Worm (Caenorhabditis elegans) whole organism, L3 larva: Measurements from ENCODE around the gene F09F9.1.

Source experiments
- ZK546.5 ChIP-seq: sonication (generic microtip); optimal IDR thresholded peaks from 2 replicates; lab custom pipeline; 2017; ENCODE audit warnings: missing biosample characterization, missing genetic modification characterization
- aly-2 ChIP-seq: fragments of 150-350 bp; optimal IDR thresholded peaks from 2 replicates; lab custom pipeline; 2014; ENCODE audit warnings: missing biosample characterization, missing genetic modification characterization
- ama-1 ChIP-seq: fragments of 150-350 bp; optimal IDR thresholded peaks from 2 replicates; lab custom pipeline; 2018
- ceh-16 ChIP-seq: sonication (generic microtip); optimal IDR thresholded peaks from 2 replicates; lab custom pipeline; 2017; ENCODE audit warnings: missing biosample characterization, missing genetic modification characterization
- ceh-28 ChIP-seq: fragments of 150-350 bp; optimal IDR thresholded peaks from 2 replicates; lab custom pipeline; 2014; ENCODE audit warnings: missing biosample characterization, missing genetic modification reagents, missing genetic modification characterization
- ceh-82 ChIP-seq: fragments of 150-350 bp; optimal IDR thresholded peaks from 2 replicates; lab custom pipeline; 2014; ENCODE audit warnings: missing biosample characterization, missing genetic modification characterization
- ceh-9 ChIP-seq: sonication (generic microtip); optimal IDR thresholded peaks from 2 replicates; lab custom pipeline; 2018; ENCODE audit warnings: missing biosample characterization, missing genetic modification characterization
- daf-12 ChIP-seq: fragments of 150-350 bp; optimal IDR thresholded peaks from 2 replicates; lab custom pipeline; 2014; ENCODE audit warnings: missing biosample characterization, missing genetic modification reagents, missing genetic modification characterization
- egl-27 ChIP-seq: sonication (generic microtip); optimal IDR thresholded peaks from 4 replicates; lab custom pipeline; 2017; ENCODE audit warnings: missing biosample characterization, missing genetic modification reagents, missing genetic modification characterization
- egl-5 ChIP-seq: fragments of 150-350 bp; optimal IDR thresholded peaks from 2 replicates; lab custom pipeline; 2017; ENCODE audit warnings: missing biosample characterization, missing genetic modification reagents, missing genetic modification characterization, inconsistent platforms
- elt-1 ChIP-seq: fragments of 150-350 bp; optimal IDR thresholded peaks from 2 replicates; lab custom pipeline; 2014; ENCODE audit warnings: missing biosample characterization, missing genetic modification characterization
- elt-2 ChIP-seq: sonication (generic microtip); optimal IDR thresholded peaks from 2 replicates; lab custom pipeline; 2016; ENCODE audit warnings: missing genetic modification reagents, mild to moderate bottlenecking, missing genetic modification characterization, missing compliant biosample characterization
- elt-3 ChIP-seq, 3 experiments: fragments of 150-350 bp in 1 of 3; sonication (generic microtip) in 2 of 3; optimal IDR thresholded peaks; 2 replicates in 2 of 3; 4 replicates in 1 of 3; lab custom pipeline; 2014 to 2017; ENCODE audit warnings: missing biosample characterization in 3 of 3, missing genetic modification characterization in 3 of 3
- eor-1 ChIP-seq, 2 experiments: fragments of 150-350 bp; optimal IDR thresholded peaks; 2 replicates each; lab custom pipeline; 2014 to 2018; ENCODE audit warnings: missing biosample characterization in 2 of 2, missing genetic modification characterization in 2 of 2
- fkh-2 ChIP-seq: fragments of 150-350 bp; optimal IDR thresholded peaks from 2 replicates; lab custom pipeline; 2014; ENCODE audit warnings: missing biosample characterization, missing genetic modification reagents, missing genetic modification characterization
- fos-1 ChIP-seq: fragments of 150-350 bp; optimal IDR thresholded peaks from 2 replicates; lab custom pipeline; 2014; ENCODE audit warnings: missing biosample characterization, missing genetic modification characterization
- hmg-11 ChIP-seq: sonication (generic microtip); optimal IDR thresholded peaks from 2 replicates; lab custom pipeline; 2016; ENCODE audit warnings: missing genetic modification characterization, missing compliant biosample characterization
- jun-1 ChIP-seq: fragments of 150-350 bp; optimal IDR thresholded peaks from 2 replicates; lab custom pipeline; 2014; ENCODE audit warnings: missing biosample characterization, missing genetic modification reagents, missing genetic modification characterization
- lin-15B ChIP-seq: fragments of 150-350 bp; optimal IDR thresholded peaks from 2 replicates; lab custom pipeline; 2014; ENCODE audit warnings: missing biosample characterization, missing genetic modification characterization
- lin-39 ChIP-seq: fragments of 150-350 bp; optimal IDR thresholded peaks from 2 replicates; lab custom pipeline; 2018; ENCODE audit warnings: missing biosample characterization, missing genetic modification reagents, missing genetic modification characterization
- mdl-1 ChIP-seq: fragments of 150-350 bp; optimal IDR thresholded peaks from 2 replicates; lab custom pipeline; 2014; ENCODE audit warnings: missing biosample characterization, missing genetic modification characterization
- mml-1 ChIP-seq: fragments of 150-350 bp; sonication (generic microtip); optimal IDR thresholded peaks from 3 replicates; lab custom pipeline; 2014; ENCODE audit warnings: missing biosample characterization, missing genetic modification characterization
- nfya-1 ChIP-seq: sonication (generic microtip); optimal IDR thresholded peaks from 2 replicates; lab custom pipeline; 2017; ENCODE audit warnings: missing genetic modification characterization, mild to moderate bottlenecking, missing compliant biosample characterization, antibody characterized with exemption, moderate library complexity; ENCODE audit not compliant: insufficient read depth
- nhr-11 ChIP-seq: fragments of 150-350 bp; optimal IDR thresholded peaks from 2 replicates; lab custom pipeline; 2014; ENCODE audit warnings: missing biosample characterization, missing genetic modification characterization
- nhr-12 ChIP-seq: fragments of 150-350 bp; optimal IDR thresholded peaks from 2 replicates; lab custom pipeline; 2014; ENCODE audit warnings: missing biosample characterization, missing genetic modification characterization
- nhr-23 ChIP-seq: fragments of 150-350 bp; optimal IDR thresholded peaks from 2 replicates; lab custom pipeline; 2014; ENCODE audit warnings: missing biosample characterization, missing genetic modification reagents, missing genetic modification characterization
- nhr-237 ChIP-seq: fragments of 150-350 bp; optimal IDR thresholded peaks from 2 replicates; lab custom pipeline; 2014; ENCODE audit warnings: missing biosample characterization, missing genetic modification characterization
- nhr-25 ChIP-seq: sonication (generic microtip); optimal IDR thresholded peaks from 2 replicates; lab custom pipeline; 2017; ENCODE audit warnings: missing biosample characterization, missing genetic modification characterization
- nhr-28 ChIP-seq: fragments of 150-350 bp; optimal IDR thresholded peaks from 2 replicates; lab custom pipeline; 2014; ENCODE audit warnings: missing biosample characterization, missing genetic modification characterization
- nhr-43 ChIP-seq: sonication (generic microtip); optimal IDR thresholded peaks from 2 replicates; lab custom pipeline; 2016; ENCODE audit warnings: mild to moderate bottlenecking, missing genetic modification characterization, missing compliant biosample characterization; ENCODE audit not compliant: poor library complexity, severe bottlenecking
- nhr-76 ChIP-seq: fragments of 150-350 bp; sonication (generic microtip); optimal IDR thresholded peaks from 5 replicates; lab custom pipeline; 2014; ENCODE audit warnings: missing biosample characterization, missing genetic modification characterization
- nhr-77 ChIP-seq: fragments of 150-350 bp; optimal IDR thresholded peaks from 2 replicates; lab custom pipeline; 2014; ENCODE audit warnings: missing biosample characterization, missing genetic modification characterization
- pha-4 ChIP-seq: fragments of 150-350 bp; optimal IDR thresholded peaks from 2 replicates; lab custom pipeline; 2014; ENCODE audit warnings: missing biosample characterization, missing genetic modification reagents, missing genetic modification characterization
- pqm-1 ChIP-seq: fragments of 150-350 bp; optimal IDR thresholded peaks from 2 replicates; lab custom pipeline; 2017; ENCODE audit warnings: missing biosample characterization, missing genetic modification characterization, inconsistent platforms
- sea-2 ChIP-seq: fragments of 150-350 bp; sonication (generic microtip); optimal IDR thresholded peaks from 4 replicates; lab custom pipeline; 2014; ENCODE audit warnings: missing biosample characterization, missing genetic modification reagents, missing genetic modification characterization
- skn-1 ChIP-seq: fragments of 150-350 bp; optimal IDR thresholded peaks from 2 replicates; lab custom pipeline; 2014; ENCODE audit warnings: missing biosample characterization, missing genetic modification characterization
- snpc-4 ChIP-seq: fragments of 150-350 bp; optimal IDR thresholded peaks from 2 replicates; lab custom pipeline; 2014; ENCODE audit warnings: missing biosample characterization, missing genetic modification characterization
- tbx-2 ChIP-seq: sonication (generic microtip); optimal IDR thresholded peaks from 2 replicates; lab custom pipeline; 2016; ENCODE audit warnings: mild to moderate bottlenecking, missing genetic modification characterization, missing compliant biosample characterization
- unc-39 ChIP-seq: sonication (generic microtip); optimal IDR thresholded peaks from 4 replicates; lab custom pipeline; 2017; ENCODE audit warnings: missing biosample characterization, missing genetic modification characterization
- ztf-11 ChIP-seq: fragments of 150-350 bp; optimal IDR thresholded peaks from 2 replicates; lab custom pipeline; 2014; ENCODE audit warnings: missing biosample characterization, missing genetic modification characterization
- ztf-4 ChIP-seq: fragments of 150-350 bp; optimal IDR thresholded peaks from 2 replicates; lab custom pipeline; 2014; ENCODE audit warnings: missing biosample characterization, missing genetic modification characterization

F09F9.1 gene

DNA sequence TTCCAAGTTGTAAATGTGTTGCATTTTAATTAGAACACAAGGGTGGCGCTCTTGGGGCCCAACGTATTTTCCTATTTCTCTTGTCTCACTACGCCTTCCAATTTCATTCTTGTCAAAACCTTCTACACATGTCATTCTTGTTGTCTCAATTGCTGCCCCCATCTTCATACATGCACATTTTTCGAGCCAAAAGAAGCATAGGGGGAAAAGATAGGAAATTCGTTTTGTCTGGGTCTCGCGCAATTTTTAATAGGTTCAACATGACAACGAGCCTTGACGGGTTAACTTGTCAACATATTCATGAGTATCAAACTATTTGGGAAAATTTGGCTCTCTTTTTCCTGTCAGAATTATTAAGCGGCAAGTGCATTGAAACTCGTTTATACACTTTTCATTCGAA is 8.2 kb downstream of the F09F9.1 start:
- no peak for TF ChIP-seq skn-1 (tag; lab: Kevin White, UChicago)
- no peak for TF ChIP-seq ztf-11 (tag; lab: Kevin White, UChicago)
- TF ChIP-seq nhr-76 (tag; lab: Kevin White, UChicago): no peak
- TF ChIP-seq unc-39 (tag; lab: Kevin White, UChicago): no peak
- no peak for TF ChIP-seq ceh-16 (tag; lab: Kevin White, UChicago)
- TF ChIP-seq eor-1 (tag; optimal IDR thresholded peaks at IDR 0.05; lab: Kevin White, UChicago): no peak
- no peak for TF ChIP-seq daf-12 (tag; lab: Kevin White, UChicago)
- TF ChIP-seq ama-1: no peak
- TF ChIP-seq nhr-11 (tag; lab: Kevin White, UChicago): no peak
- TF ChIP-seq nhr-77 (tag; lab: Kevin White, UChicago): no peak
- no peak for TF ChIP-seq lin-39 (tag; lab: Kevin White, UChicago)
- TF ChIP-seq egl-27 (tag; lab: Kevin White, UChicago): no peak
- TF ChIP-seq ceh-82: no peak
- no peak for TF ChIP-seq elt-1 (tag; lab: Kevin White, UChicago)
- TF ChIP-seq elt-2 (tag; lab: Kevin White, UChicago): no peak
- no peak for TF ChIP-seq pha-4
- TF ChIP-seq aly-2 (tag; lab: Kevin White, UChicago): no peak
- no peak for TF ChIP-seq fkh-2 (tag; lab: Kevin White, UChicago)
- no peak for TF ChIP-seq fos-1 (tag; lab: Kevin White, UChicago)

DNA sequence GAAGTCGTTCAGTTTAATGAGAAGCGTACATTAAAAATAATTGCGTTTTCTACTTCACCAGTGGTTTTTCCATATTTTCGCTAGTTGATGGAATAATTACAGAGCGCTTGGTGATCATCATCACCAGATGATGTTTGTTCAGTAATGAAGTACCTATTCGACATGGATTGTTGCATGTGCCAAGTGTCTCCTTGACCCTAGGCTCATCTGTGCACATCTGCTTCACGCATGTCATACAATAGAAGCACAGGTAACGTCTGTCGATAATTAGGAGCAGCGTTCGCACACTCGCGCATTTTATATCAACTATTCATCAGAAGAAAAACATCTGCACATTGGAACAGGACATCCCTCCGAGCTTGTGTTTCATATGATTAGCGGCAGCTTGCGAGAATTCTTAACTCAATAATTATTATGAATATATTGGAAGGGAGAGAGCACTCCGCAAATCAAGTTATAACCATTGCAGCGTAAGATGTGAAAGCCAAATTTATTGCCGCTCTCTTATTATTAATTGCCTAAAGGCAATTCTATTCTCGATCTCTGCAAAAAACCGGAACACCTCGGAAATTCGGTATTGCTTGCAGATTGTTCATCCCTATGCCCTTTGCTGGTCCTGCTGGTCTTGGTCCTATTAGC is 10.2 kb downstream of the F09F9.1 start:
- TF ChIP-seq nfya-1 (no peak), ceh-9 (tag; lab: Kevin White, UChicago) (no peak), egl-27 (tag; lab: Kevin White, UChicago) (no peak), ztf-4 (tag; lab: Kevin White, UChicago) (no peak), nhr-12 (no peak), mdl-1 (tag; lab: Kevin White, UChicago) (no peak), nhr-237 (tag; lab: Kevin White, UChicago) (no peak), tbx-2 (tag; lab: Kevin White, UChicago) (no peak), nhr-28 (tag; lab: Kevin White, UChicago) (no peak), nhr-43 (no peak), snpc-4 (tag; lab: Kevin White, UChicago) (no peak), pqm-1 (tag; lab: Kevin White, UChicago) (no peak)
- TF ChIP-seq, all 47 proteins: peak for 0

DNA sequence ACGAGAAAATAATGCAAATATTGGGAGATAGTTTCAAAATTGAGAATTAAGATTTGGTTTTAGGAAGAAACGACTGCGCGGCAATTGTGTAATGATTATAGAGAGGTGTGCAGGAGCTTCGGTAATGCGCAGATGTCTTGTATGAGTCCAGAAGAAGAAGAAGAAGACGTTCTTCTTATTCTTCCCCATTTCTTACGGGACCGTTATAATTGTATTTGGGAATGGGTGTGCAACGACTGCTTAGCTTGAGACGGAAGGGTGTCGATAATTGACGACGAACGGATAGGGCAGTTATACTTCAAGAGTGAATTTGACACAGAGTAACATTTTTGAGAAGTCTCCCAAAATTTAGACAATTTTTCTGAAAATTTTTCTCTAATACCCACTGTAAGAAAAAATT is 13.6 kb downstream of the F09F9.1 start:
- no peak for TF ChIP-seq nfya-1
- no peak for TF ChIP-seq aly-2 (tag; lab: Kevin White, UChicago)
- no peak for TF ChIP-seq ZK546.5 (tag; lab: Kevin White, UChicago)
- TF ChIP-seq ztf-4 (tag; lab: Kevin White, UChicago): no peak
- no peak for TF ChIP-seq daf-12 (tag; lab: Kevin White, UChicago)
- TF ChIP-seq nhr-76 (tag; lab: Kevin White, UChicago): no peak
- TF ChIP-seq ceh-28 (tag; lab: Kevin White, UChicago): no peak
- TF ChIP-seq fkh-2 (tag; lab: Kevin White, UChicago): no peak
- no peak for TF ChIP-seq hmg-11 (tag; lab: Kevin White, UChicago)

DNA sequence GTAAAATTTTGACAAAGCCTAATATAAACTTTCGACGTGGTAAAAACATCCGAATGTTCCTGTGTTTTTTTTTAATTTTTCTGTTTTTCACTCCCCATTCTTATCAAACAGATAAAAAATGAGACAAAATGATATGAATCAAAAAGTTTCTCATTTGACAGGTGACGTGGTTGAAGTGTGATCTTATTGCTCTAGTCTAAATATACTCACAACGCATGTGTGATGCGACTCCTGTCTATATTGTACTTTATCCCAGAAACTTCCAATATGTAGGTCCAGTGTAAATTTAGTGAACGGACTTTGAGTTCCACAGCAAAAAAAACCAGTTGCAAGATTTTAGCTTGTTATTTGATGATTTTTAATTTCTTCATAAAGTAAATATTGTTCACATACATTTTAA is 16.2 kb downstream of the F09F9.1 start:
- TF ChIP-seq lin-15B (tag; lab: Kevin White, UChicago) (no peak), nfya-1 (peak; percentile 6)

DNA sequence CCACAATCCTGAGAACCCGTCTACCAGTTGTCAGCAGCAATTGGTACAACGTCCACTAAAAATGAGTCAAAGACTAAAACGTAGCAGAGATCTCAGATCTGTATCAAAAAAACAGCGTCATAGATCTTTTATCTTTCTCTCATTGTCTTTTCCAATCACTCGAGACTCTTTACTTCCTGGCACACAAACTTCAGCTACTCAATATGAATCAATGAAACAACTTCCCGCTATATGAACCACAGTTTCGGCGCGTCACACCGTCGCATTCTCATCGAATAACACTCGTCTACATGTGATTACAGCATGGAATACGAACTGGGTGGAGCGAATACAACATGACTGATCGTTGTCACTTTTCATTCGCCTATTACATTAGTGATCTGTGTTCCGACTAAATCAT is 17.1 kb downstream of the F09F9.1 start:
- no peak for TF ChIP-seq ceh-82
- TF ChIP-seq nhr-43: peak; percentile 95
- TF ChIP-seq pqm-1 (tag; lab: Kevin White, UChicago): peak; percentile 43
- no peak for TF ChIP-seq sea-2 (GFP tag; lab: Kevin White, UChicago)
- TF ChIP-seq fos-1 (tag; lab: Kevin White, UChicago): no peak
- peak; percentile 44 for TF ChIP-seq nfya-1
- TF ChIP-seq elt-3 (tag; optimal IDR thresholded peaks at IDR 0.05; lab: Kevin White, UChicago): peak; percentile 22 to 37 (median 29)
- peak; percentile 76 for TF ChIP-seq ceh-28 (tag; lab: Kevin White, UChicago)
- TF ChIP-seq egl-27 (tag; lab: Kevin White, UChicago): peak; percentile 1
- TF ChIP-seq tbx-2 (tag; lab: Kevin White, UChicago): peak; percentile 56
- TF ChIP-seq nhr-25 (tag; lab: Kevin White, UChicago): peak; percentile 88
- TF ChIP-seq ztf-4 (tag; lab: Kevin White, UChicago): peak; percentile 79
- peak; percentile 69 for TF ChIP-seq jun-1 (tag; lab: Kevin White, UChicago)
- peak; percentile 48 for TF ChIP-seq elt-1 (tag; lab: Kevin White, UChicago)
- no peak for TF ChIP-seq fkh-2 (tag; lab: Kevin White, UChicago)
- no peak for TF ChIP-seq pha-4
- TF ChIP-seq nhr-23 (tag; lab: Kevin White, UChicago): peak; percentile 94
- no peak for TF ChIP-seq mml-1 (tag; lab: Kevin White, UChicago)
- peak; percentile 28 for TF ChIP-seq egl-5 (tag; lab: Kevin White, UChicago)
